Worm (Caenorhabditis elegans): ENCODE data around the gene C37C3.10.

Gene C37C3.10

DNA sequence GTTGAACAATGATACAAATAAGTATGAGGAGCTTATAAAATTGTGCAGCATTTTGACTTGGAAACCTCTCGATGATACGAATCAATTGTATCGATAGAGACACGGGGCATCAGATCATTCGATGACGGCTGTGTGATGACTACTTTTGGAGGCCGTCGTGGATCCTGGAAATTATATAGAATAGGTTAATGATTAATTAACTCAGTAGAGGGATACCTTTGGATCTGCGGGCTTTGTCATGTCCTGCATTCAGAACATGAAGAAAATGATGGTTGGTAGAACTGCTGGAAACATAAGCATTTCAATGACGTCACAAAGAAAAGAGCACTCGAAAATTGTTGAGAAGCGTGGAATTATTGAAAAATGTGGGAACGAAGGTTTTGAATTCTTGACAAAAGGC, 48.3 kb downstream of the C37C3.10 start, which contains the start of gene ZK742.6:
Gene ZK742.6 (minus strand): TSS at position 342 of the 400 bp plus-strand sequence.
- TF ChIP-seq ref-1 (GFP tag; conservative IDR thresholded peaks at IDR 0.05) (no peak), med-1 (GFP tag; optimal IDR thresholded peaks at IDR 0.05; ENCODE audit: insufficient read depth) (no peak), tab-1 (GFP tag; IDR thresholded peaks at IDR 0.05) (no peak), ztf-23 (GFP tag; IDR thresholded peaks at IDR 0.05) (no peak), cog-1 (tag; optimal IDR thresholded peaks at IDR 0.05) (no peak)
